Worm (Caenorhabditis elegans): ENCODE results near the gene F42A6.6.

ce11 chrIV:3298300-3298699 is 38.4 kb downstream of the F42A6.6 start, which contains the start of gene W08E12.6:
- TF ChIP-seq fos-1 (tag; optimal IDR thresholded peaks at IDR 0.05) (no peak), unc-62 (GFP tag; optimal IDR thresholded peaks at IDR 0.05) (no peak), nhr-28 (tag; optimal IDR thresholded peaks at IDR 0.05) (no peak), nhr-12 (tag; optimal IDR thresholded peaks at IDR 0.05) (no peak), pqm-1 (tag; optimal IDR thresholded peaks at IDR 0.05) (no peak), aly-2 (tag; optimal IDR thresholded peaks at IDR 0.05) (no peak), snpc-4 (tag; optimal IDR thresholded peaks at IDR 0.05) (no peak), unc-86 (tag; optimal IDR thresholded peaks at IDR 0.05) (no peak), blmp-1 (tag; optimal IDR thresholded peaks at IDR 0.05) (no peak), mef-2 (tag; optimal IDR thresholded peaks at IDR 0.05) (no peak)

Measured in whole organism, L1 larva.